Worm (Caenorhabditis elegans) whole organism, L3 larva: ENCODE measurements around the gene irld-40.
A peak's percentile ranks its signal among the peaks of the same experiment; 100 is the strongest.

Experiments used
- R02D3.7 ChIP-seq: fragments of 150-350 bp; optimal IDR thresholded peaks from 2 replicates; lab custom pipeline; 2014; ENCODE audit warnings: missing biosample characterization, missing genetic modification characterization
- ZK546.5 ChIP-seq: sonication (generic microtip); optimal IDR thresholded peaks from 2 replicates; lab custom pipeline; 2017; ENCODE audit warnings: missing biosample characterization, missing genetic modification characterization
- aly-2 ChIP-seq: fragments of 150-350 bp; optimal IDR thresholded peaks from 2 replicates; lab custom pipeline; 2014; ENCODE audit warnings: missing biosample characterization, missing genetic modification characterization
- ama-1 ChIP-seq: fragments of 150-350 bp; optimal IDR thresholded peaks from 2 replicates; lab custom pipeline; 2018
- ceh-16 ChIP-seq: sonication (generic microtip); optimal IDR thresholded peaks from 2 replicates; lab custom pipeline; 2017; ENCODE audit warnings: missing biosample characterization, missing genetic modification characterization
- daf-12 ChIP-seq: fragments of 150-350 bp; optimal IDR thresholded peaks from 2 replicates; lab custom pipeline; 2014; ENCODE audit warnings: missing biosample characterization, missing genetic modification reagents, missing genetic modification characterization
- egl-5 ChIP-seq: fragments of 150-350 bp; optimal IDR thresholded peaks from 2 replicates; lab custom pipeline; 2017; ENCODE audit warnings: missing biosample characterization, missing genetic modification reagents, missing genetic modification characterization, inconsistent platforms
- elt-1 ChIP-seq: fragments of 150-350 bp; optimal IDR thresholded peaks from 2 replicates; lab custom pipeline; 2014; ENCODE audit warnings: missing biosample characterization, missing genetic modification characterization
- elt-3 ChIP-seq, 3 experiments: fragments of 150-350 bp in 1 of 3; sonication (generic microtip) in 2 of 3; optimal IDR thresholded peaks; 2 replicates in 2 of 3; 4 replicates in 1 of 3; lab custom pipeline; 2014 to 2017; ENCODE audit warnings: missing biosample characterization in 3 of 3, missing genetic modification characterization in 3 of 3
- fkh-2 ChIP-seq: fragments of 150-350 bp; optimal IDR thresholded peaks from 2 replicates; lab custom pipeline; 2014; ENCODE audit warnings: missing biosample characterization, missing genetic modification reagents, missing genetic modification characterization
- hmg-11 ChIP-seq: sonication (generic microtip); optimal IDR thresholded peaks from 2 replicates; lab custom pipeline; 2016; ENCODE audit warnings: missing genetic modification characterization, missing compliant biosample characterization
- jun-1 ChIP-seq: fragments of 150-350 bp; optimal IDR thresholded peaks from 2 replicates; lab custom pipeline; 2014; ENCODE audit warnings: missing biosample characterization, missing genetic modification reagents, missing genetic modification characterization
- lin-15B ChIP-seq: fragments of 150-350 bp; optimal IDR thresholded peaks from 2 replicates; lab custom pipeline; 2014; ENCODE audit warnings: missing biosample characterization, missing genetic modification characterization
- lin-39 ChIP-seq: fragments of 150-350 bp; optimal IDR thresholded peaks from 2 replicates; lab custom pipeline; 2018; ENCODE audit warnings: missing biosample characterization, missing genetic modification reagents, missing genetic modification characterization
- lsy-12 ChIP-seq: sonication (generic microtip); optimal IDR thresholded peaks from 2 replicates; lab custom pipeline; 2016; ENCODE audit warnings: mild to moderate bottlenecking, missing genetic modification characterization, missing compliant biosample characterization
- mdl-1 ChIP-seq: fragments of 150-350 bp; optimal IDR thresholded peaks from 2 replicates; lab custom pipeline; 2014; ENCODE audit warnings: missing biosample characterization, missing genetic modification characterization
- mml-1 ChIP-seq: fragments of 150-350 bp; sonication (generic microtip); optimal IDR thresholded peaks from 3 replicates; lab custom pipeline; 2014; ENCODE audit warnings: missing biosample characterization, missing genetic modification characterization
- nfya-1 ChIP-seq: sonication (generic microtip); optimal IDR thresholded peaks from 2 replicates; lab custom pipeline; 2017; ENCODE audit warnings: missing genetic modification characterization, mild to moderate bottlenecking, missing compliant biosample characterization, antibody characterized with exemption, moderate library complexity; ENCODE audit not compliant: insufficient read depth
- nhr-11 ChIP-seq: fragments of 150-350 bp; optimal IDR thresholded peaks from 2 replicates; lab custom pipeline; 2014; ENCODE audit warnings: missing biosample characterization, missing genetic modification characterization
- nhr-23 ChIP-seq: fragments of 150-350 bp; optimal IDR thresholded peaks from 2 replicates; lab custom pipeline; 2014; ENCODE audit warnings: missing biosample characterization, missing genetic modification reagents, missing genetic modification characterization
- nhr-25 ChIP-seq: sonication (generic microtip); optimal IDR thresholded peaks from 2 replicates; lab custom pipeline; 2017; ENCODE audit warnings: missing biosample characterization, missing genetic modification characterization
- nhr-28 ChIP-seq: fragments of 150-350 bp; optimal IDR thresholded peaks from 2 replicates; lab custom pipeline; 2014; ENCODE audit warnings: missing biosample characterization, missing genetic modification characterization
- nhr-43 ChIP-seq: sonication (generic microtip); optimal IDR thresholded peaks from 2 replicates; lab custom pipeline; 2016; ENCODE audit warnings: mild to moderate bottlenecking, missing genetic modification characterization, missing compliant biosample characterization; ENCODE audit not compliant: poor library complexity, severe bottlenecking
- nhr-67 ChIP-seq: fragments of 150-350 bp; optimal IDR thresholded peaks from 2 replicates; lab custom pipeline; 2014; ENCODE audit warnings: missing biosample characterization, missing genetic modification characterization
- nhr-77 ChIP-seq: fragments of 150-350 bp; optimal IDR thresholded peaks from 2 replicates; lab custom pipeline; 2014; ENCODE audit warnings: missing biosample characterization, missing genetic modification characterization
- pha-4 ChIP-seq: fragments of 150-350 bp; optimal IDR thresholded peaks from 2 replicates; lab custom pipeline; 2014; ENCODE audit warnings: missing biosample characterization, missing genetic modification reagents, missing genetic modification characterization
- pqm-1 ChIP-seq: fragments of 150-350 bp; optimal IDR thresholded peaks from 2 replicates; lab custom pipeline; 2017; ENCODE audit warnings: missing biosample characterization, missing genetic modification characterization, inconsistent platforms
- sea-2 ChIP-seq: fragments of 150-350 bp; sonication (generic microtip); optimal IDR thresholded peaks from 4 replicates; lab custom pipeline; 2014; ENCODE audit warnings: missing biosample characterization, missing genetic modification reagents, missing genetic modification characterization
- skn-1 ChIP-seq: fragments of 150-350 bp; optimal IDR thresholded peaks from 2 replicates; lab custom pipeline; 2014; ENCODE audit warnings: missing biosample characterization, missing genetic modification characterization
- unc-62 ChIP-seq: fragments of 150-350 bp; sonication (generic microtip); optimal IDR thresholded peaks from 4 replicates; lab custom pipeline; 2014; ENCODE audit warnings: missing biosample characterization, missing genetic modification reagents, missing genetic modification characterization
- ztf-11 ChIP-seq: fragments of 150-350 bp; optimal IDR thresholded peaks from 2 replicates; lab custom pipeline; 2014; ENCODE audit warnings: missing biosample characterization, missing genetic modification characterization
- ztf-4 ChIP-seq: fragments of 150-350 bp; optimal IDR thresholded peaks from 2 replicates; lab custom pipeline; 2014; ENCODE audit warnings: missing biosample characterization, missing genetic modification characterization

irld-40 gene

DNA sequence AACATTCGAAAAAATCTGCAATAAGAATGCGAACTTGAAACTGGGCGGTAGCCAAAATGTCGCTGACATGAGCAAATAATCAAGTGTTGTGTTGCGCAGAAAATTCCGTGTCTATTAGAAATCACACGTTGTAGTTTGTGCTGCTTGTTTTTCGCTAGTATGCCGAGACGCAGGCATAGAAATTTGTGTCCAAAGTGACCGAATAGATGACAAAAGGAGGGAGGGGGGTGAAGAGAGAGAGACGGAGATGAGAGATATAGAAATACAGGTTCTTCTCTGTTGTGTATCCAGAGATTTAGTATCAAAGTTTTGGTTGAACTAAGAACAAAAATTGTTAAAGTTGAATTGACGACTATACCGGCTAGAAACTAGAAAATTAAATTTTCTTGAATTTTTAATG lies 35.1 kb upstream of the irld-40 start:
- TF ChIP-seq aly-2 (tag; lab: Kevin White, UChicago) (no peak), R02D3.7 (tag; lab: Kevin White, UChicago) (no peak), nhr-77 (tag; lab: Kevin White, UChicago) (peak; percentile 44), pha-4 (tag; lab: Kevin White, UChicago) (peak; percentile 54), pqm-1 (tag; lab: Kevin White, UChicago) (no peak), ztf-11 (tag; lab: Kevin White, UChicago) (no peak), skn-1 (tag; lab: Kevin White, UChicago) (peak; percentile 39), nhr-43 (tag; lab: Kevin White, UChicago) (peak; percentile 78), nhr-28 (tag; lab: Kevin White, UChicago) (no peak), nfya-1 (tag; lab: Kevin White, UChicago) (peak; percentile 18), ceh-16 (tag; lab: Kevin White, UChicago) (no peak), nhr-25 (tag; lab: Kevin White, UChicago) (peak; percentile 57), nhr-23 (tag; lab: Kevin White, UChicago) (peak; percentile 49), jun-1 (no peak), mml-1 (tag; lab: Kevin White, UChicago) (no peak)
- TF ChIP-seq, all 47 proteins: peak for 7

DNA sequence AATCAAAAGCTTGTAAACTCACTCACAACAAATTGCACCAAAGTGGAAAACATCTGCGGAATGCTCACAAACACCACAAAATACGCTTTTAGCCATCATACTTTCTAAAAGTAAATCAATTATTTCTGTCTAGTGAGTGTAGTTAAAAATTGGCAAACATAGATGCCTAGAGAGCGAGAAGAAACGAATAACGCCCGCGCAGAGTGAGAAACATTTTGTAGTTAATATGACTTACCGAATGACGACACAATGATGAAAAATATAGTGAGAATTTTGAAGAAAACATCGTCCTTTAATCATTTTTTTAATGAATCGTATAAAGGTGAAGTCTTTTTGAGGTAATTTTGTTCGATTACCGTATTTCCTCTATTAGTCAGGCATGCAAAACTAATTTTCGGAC lies 33.0 kb upstream of the irld-40 start, which contains the start of gene nhr-238:
TSS of gene nhr-238 (minus strand) at position 104 of the 400 bp plus-strand sequence.
- TF ChIP-seq ZK546.5 (tag; lab: Kevin White, UChicago) (peak; percentile 47), lsy-12 (tag; lab: Kevin White, UChicago) (no peak), unc-62 (GFP tag; lab: Kevin White, UChicago) (no peak), lin-15B (tag; lab: Kevin White, UChicago) (no peak), mdl-1 (tag; lab: Kevin White, UChicago) (no peak), aly-2 (tag; lab: Kevin White, UChicago) (no peak), nhr-67 (no peak), nhr-43 (tag; lab: Kevin White, UChicago) (no peak), pqm-1 (tag; lab: Kevin White, UChicago) (no peak), daf-12 (tag; lab: Kevin White, UChicago) (no peak), fkh-2 (tag; lab: Kevin White, UChicago) (no peak), hmg-11 (tag; lab: Kevin White, UChicago) (no peak), ceh-16 (tag; lab: Kevin White, UChicago) (no peak), nhr-28 (tag; lab: Kevin White, UChicago) (peak; percentile 50), nhr-11 (no peak), pha-4 (tag; lab: Kevin White, UChicago) (peak; percentile 11), elt-1 (tag; lab: Kevin White, UChicago) (no peak), ztf-4 (tag; lab: Kevin White, UChicago) (no peak), R02D3.7 (tag; lab: Kevin White, UChicago) (no peak), nhr-77 (tag; lab: Kevin White, UChicago) (peak; percentile 66), elt-3 (tag; optimal IDR thresholded peaks at IDR 0.05; lab: Kevin White, UChicago) (no peak), sea-2 (GFP tag; lab: Kevin White, UChicago) (no peak), egl-5 (tag; lab: Kevin White, UChicago) (no peak), ztf-11 (tag; lab: Kevin White, UChicago) (no peak), lin-39 (tag; lab: Kevin White, UChicago) (no peak)

DNA sequence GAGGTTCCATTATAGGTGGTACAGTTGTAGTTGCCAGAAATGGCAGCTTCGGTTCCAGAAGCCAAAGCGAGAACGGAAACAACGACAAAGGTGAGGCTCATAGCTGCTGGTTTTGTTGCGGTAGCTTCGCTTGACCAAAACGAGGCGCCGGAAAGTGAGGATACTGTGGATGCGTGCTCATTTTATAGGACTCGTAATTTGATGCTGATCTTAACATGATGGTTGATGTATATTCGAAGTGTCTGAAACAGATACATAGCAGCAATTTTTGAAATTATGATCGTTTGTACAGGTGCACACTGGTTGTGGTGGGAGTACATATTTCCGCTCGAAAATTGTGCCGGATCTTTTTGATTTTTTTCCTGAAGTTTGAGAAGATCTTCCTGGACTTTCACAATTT lies 31.2 kb upstream of the irld-40 start, which contains the start of gene Y46H3D.8:
TSS of gene Y46H3D.8 (minus strand) at position 101 of the 400 bp plus-strand sequence.
- no peak for TF ChIP-seq lin-39 (tag; lab: Kevin White, UChicago)

DNA sequence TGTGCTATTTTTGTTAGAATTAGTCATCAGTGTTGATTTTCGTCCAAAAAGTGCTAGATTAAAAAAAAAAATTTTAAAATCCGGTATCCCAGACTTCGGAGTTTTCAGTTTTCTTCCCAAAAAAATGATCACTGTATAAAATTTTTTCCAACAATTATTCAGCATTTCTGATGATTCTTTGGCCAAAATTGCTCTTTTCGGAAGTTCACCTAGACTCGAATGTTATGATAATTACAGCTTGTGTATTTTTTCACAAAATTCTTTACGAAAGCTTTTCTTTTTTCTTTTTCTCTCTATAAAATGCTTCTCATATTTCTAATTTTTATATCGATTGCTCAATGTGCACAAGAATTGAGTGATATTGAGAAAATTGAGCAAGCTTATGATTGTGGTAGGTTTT lies 30.7 kb upstream of the irld-40 start, which contains the start of gene irld-17:
TSS of gene irld-17 (plus strand) at position 301 of the 400 bp plus-strand sequence.
- no peak for TF ChIP-seq ama-1 (lab: Kevin White, UChicago)

DNA sequence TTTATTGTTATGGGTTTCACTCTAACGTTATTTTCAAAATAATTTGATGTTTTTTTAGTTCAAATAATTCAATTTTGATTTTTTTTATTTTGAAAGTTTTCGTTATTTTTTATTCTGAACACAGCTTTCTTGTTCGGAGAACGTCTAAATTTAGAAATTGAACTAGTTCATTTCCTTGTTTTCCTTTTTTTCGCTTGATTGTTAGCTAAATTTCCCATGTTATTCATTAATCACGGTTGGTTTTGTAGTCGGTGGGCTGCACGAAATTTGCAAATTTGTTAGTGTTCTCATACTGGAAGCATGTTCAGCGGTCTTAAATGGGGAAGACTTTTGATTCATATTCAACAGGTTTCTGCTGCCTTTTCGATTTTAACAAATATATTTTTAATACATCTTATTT lies 26.5 kb upstream of the irld-40 start, which contains the start of gene str-222:
TSS of gene str-222 (plus strand) at position 301 of the 400 bp plus-strand sequence.
- TF ChIP-seq elt-1 (tag; lab: Kevin White, UChicago) = no peak
